Fruit fly (Drosophila melanogaster) whole organism, embryonic: ENCODE results near the gene CG7264.
A peak's percentile ranks its signal among the peaks of the same experiment; 100 is the strongest.

ENCODE experiments used
- Atf3 ChIP-seq: fragments of 200-800 bp; sonication (Bioruptor generic); optimal IDR thresholded peaks from 3 replicates; lab custom pipeline; 2016; ENCODE audit warnings: missing biosample characterization, missing genetic modification characterization
- Awh ChIP-seq: fragments of 200-800 bp; sonication (Bioruptor generic); IDR thresholded peaks from 2 replicates; pipeline ENCODE4, ENCODE4 v1.3.6; 2022; ENCODE audit warnings: missing biosample characterization, missing genetic modification characterization
- B-H1 ChIP-seq: fragments of 200-800 bp; sonication (Bioruptor generic); IDR thresholded peaks from 3 replicates; pipeline ENCODE4 v1.3.6; 2022; ENCODE audit warnings: missing biosample characterization, missing genetic modification characterization
- Bteb2 ChIP-seq: fragments of 200-800 bp; sonication (Bioruptor generic); optimal IDR thresholded peaks from 2 replicates; lab custom pipeline; 2016; ENCODE audit warnings: missing biosample characterization, missing genetic modification characterization
- CG10959 ChIP-seq: fragments of 200-800 bp; sonication (Bioruptor generic); IDR thresholded peaks from 2 replicates; pipeline ENCODE4 v1.3.6; 2022; ENCODE audit warnings: missing biosample characterization, missing genetic modification characterization
- CG10979 ChIP-seq: fragments of 200-800 bp; sonication (Bioruptor generic); optimal IDR thresholded peaks from 2 replicates; lab custom pipeline; 2018; ENCODE audit warnings: missing biosample characterization, mild to moderate bottlenecking, missing genetic modification characterization, moderate library complexity
- CG13296 ChIP-seq: fragments of 200-800 bp; sonication (Bioruptor generic); optimal IDR thresholded peaks from 3 replicates; lab custom pipeline; 2018; ENCODE audit warnings: missing biosample characterization, mild to moderate bottlenecking, missing genetic modification characterization
- CG15011 ChIP-seq: fragments of 200-800 bp; sonication (Bioruptor generic); optimal IDR thresholded peaks from 3 replicates; lab custom pipeline; 2018; ENCODE audit warnings: missing biosample characterization, mild to moderate bottlenecking, missing genetic modification characterization
- CG17328 ChIP-seq: fragments of 200-800 bp; sonication (Bioruptor generic); IDR thresholded peaks from 2 replicates; pipeline ENCODE4 v1.3.6; 2022; ENCODE audit warnings: missing biosample characterization, missing genetic modification characterization
- CG17385 ChIP-seq: fragments of 200-800 bp; sonication (Bioruptor generic); optimal IDR thresholded peaks from 3 replicates; lab custom pipeline; 2018; ENCODE audit warnings: missing biosample characterization, mild to moderate bottlenecking, missing genetic modification characterization
- CG17912 ChIP-seq: fragments of 200-800 bp; sonication (Bioruptor generic); optimal IDR thresholded peaks from 2 replicates; lab custom pipeline; 2018; ENCODE audit warnings: missing biosample characterization, mild to moderate bottlenecking, missing genetic modification characterization
- CG18262 ChIP-seq: fragments of 200-800 bp; optimal IDR thresholded peaks from 3 replicates; lab custom pipeline; 2019; ENCODE audit warnings: missing biosample characterization, mild to moderate bottlenecking, missing genetic modification characterization, moderate library complexity
- CG3163 ChIP-seq: fragments of 200-800 bp; sonication (Bioruptor generic); optimal IDR thresholded peaks from 3 replicates; lab custom pipeline; 2016; ENCODE audit warnings: missing biosample characterization, missing genetic modification characterization
- CG4617 ChIP-seq: fragments of 200-800 bp; sonication (Bioruptor generic); optimal IDR thresholded peaks from 3 replicates; lab custom pipeline; 2016; ENCODE audit warnings: missing biosample characterization, missing genetic modification characterization, borderline replicate concordance
- CHES-1-like ChIP-seq: fragments of 200-800 bp; sonication (Bioruptor generic); optimal IDR thresholded peaks from 2 replicates; lab custom pipeline; 2016; ENCODE audit warnings: missing biosample characterization, missing genetic modification characterization
- Camta ChIP-seq: fragments of 200-800 bp; sonication (Bioruptor generic); optimal IDR thresholded peaks from 2 replicates; lab custom pipeline; 2016; ENCODE audit warnings: missing biosample characterization, missing genetic modification characterization
- CoRest ChIP-seq: fragments of 200-800 bp; sonication (Bioruptor generic); optimal IDR thresholded peaks from 3 replicates; lab custom pipeline; 2018; ENCODE audit warnings: missing biosample characterization, mild to moderate bottlenecking, missing genetic modification characterization, moderate library complexity
- D ChIP-seq, 2 experiments: fragments of 200-800 bp in 1 of 2; fragments of >200 bp in 1 of 2; sonication (Bioruptor generic) in 1 of 2; optimal IDR thresholded peaks; 2 replicates in 1 of 2; 3 replicates in 1 of 2; lab custom pipeline; 2017; ENCODE audit warnings: mild to moderate bottlenecking in 1 of 2, missing biosample characterization in 1 of 2, missing genetic modification characterization in 1 of 2, missing genetic modification reagents in 1 of 2
- Elba2 ChIP-seq: fragments of 200-800 bp; sonication (Bioruptor generic); optimal IDR thresholded peaks from 3 replicates; lab custom pipeline; 2016; ENCODE audit warnings: missing biosample characterization, missing genetic modification characterization
- HLH54F ChIP-seq: fragments of 200-800 bp; sonication (Bioruptor generic); optimal IDR thresholded peaks from 3 replicates; lab custom pipeline; 2016; ENCODE audit warnings: missing biosample characterization, missing genetic modification characterization
- Max ChIP-seq: fragments of 200-800 bp; sonication (Bioruptor generic); optimal IDR thresholded peaks from 2 replicates; lab custom pipeline; 2016; ENCODE audit warnings: missing biosample characterization, mild to moderate bottlenecking, missing genetic modification characterization
- Meics ChIP-seq: fragments of 200-800 bp; sonication (Bioruptor generic); optimal IDR thresholded peaks from 2 replicates; lab custom pipeline; 2017; ENCODE audit warnings: missing biosample characterization, mild to moderate bottlenecking, missing genetic modification characterization
- Myb ChIP-seq: fragments of 200-800 bp; sonication (Bioruptor generic); optimal IDR thresholded peaks from 2 replicates; lab custom pipeline; 2016; ENCODE audit warnings: missing biosample characterization, missing genetic modification characterization
- NK7.1 ChIP-seq: fragments of 200-800 bp; sonication (Bioruptor generic); optimal IDR thresholded peaks from 3 replicates; lab custom pipeline; 2016; ENCODE audit warnings: missing biosample characterization, missing genetic modification characterization
- Spps ChIP-seq: fragments of 200-800 bp; sonication (Bioruptor generic); optimal IDR thresholded peaks from 2 replicates; lab custom pipeline; 2018; ENCODE audit warnings: missing biosample characterization, mild to moderate bottlenecking, missing genetic modification characterization
- TFAM ChIP-seq: fragments of 200-800 bp; sonication (Bioruptor generic); optimal IDR thresholded peaks from 2 replicates; lab custom pipeline; 2017; ENCODE audit warnings: missing biosample characterization, missing genetic modification characterization, inconsistent platforms
- bab2 ChIP-seq: fragments of 200-800 bp; sonication (Bioruptor generic); optimal IDR thresholded peaks from 2 replicates; lab custom pipeline; 2016; ENCODE audit warnings: missing biosample characterization, missing genetic modification characterization
- cato ChIP-seq: fragments of 200-800 bp; sonication (Bioruptor generic); optimal IDR thresholded peaks from 2 replicates; lab custom pipeline; 2016; ENCODE audit warnings: missing biosample characterization, missing genetic modification characterization, borderline replicate concordance
- cg ChIP-seq: fragments of 200-800 bp; sonication (Bioruptor generic); optimal IDR thresholded peaks from 3 replicates; lab custom pipeline; 2019; ENCODE audit warnings: missing biosample characterization, mild to moderate bottlenecking, missing genetic modification characterization, moderate library complexity
- chinmo ChIP-seq: fragments of 200-800 bp; sonication (Bioruptor generic); IDR thresholded peaks from 4 replicates; pipeline ENCODE4 v1.3.6; 2022; ENCODE audit warnings: missing biosample characterization, missing genetic modification characterization; ENCODE audit not compliant: partially characterized antibody
- danr ChIP-seq: fragments of 200-800 bp; sonication (Bioruptor generic); IDR thresholded peaks from 2 replicates; pipeline ENCODE4 v1.3.6; 2022; ENCODE audit warnings: missing biosample characterization, missing genetic modification characterization
- dmrt99B ChIP-seq: fragments of 200-800 bp; sonication (Bioruptor generic); optimal IDR thresholded peaks from 2 replicates; lab custom pipeline; 2018; ENCODE audit warnings: missing biosample characterization, mild to moderate bottlenecking, missing genetic modification characterization, moderate library complexity
- gsb ChIP-seq: fragments of 200-800 bp; sonication (Bioruptor generic); IDR thresholded peaks from 2 replicates; pipeline ENCODE4 v1.3.6; 2022; ENCODE audit warnings: missing biosample characterization, missing genetic modification characterization
- kah ChIP-seq: fragments of 200-800 bp; sonication (Bioruptor generic); optimal IDR thresholded peaks from 2 replicates; lab custom pipeline; 2018; ENCODE audit warnings: missing biosample characterization, mild to moderate bottlenecking, missing genetic modification characterization
- oc ChIP-seq: fragments of 200-800 bp; sonication (Bioruptor generic); optimal IDR thresholded peaks from 2 replicates; lab custom pipeline; 2018; ENCODE audit warnings: missing biosample characterization, mild to moderate bottlenecking, missing genetic modification characterization, moderate library complexity
- pan ChIP-seq, 4 experiments: fragments of >200 bp in 3 of 4; fragments of 200-800 bp in 1 of 4; sonication (Bioruptor generic) in 1 of 4; optimal IDR thresholded peaks in 3 of 4; IDR thresholded peaks in 1 of 4; 2 replicates each; pipeline versions ENCODE4 v1.3.6 to Lab custom; 2017 to 2022; ENCODE audit warnings: missing biosample characterization in 2 of 4, missing genetic modification characterization in 2 of 4, mixed read lengths in 1 of 4
- pita ChIP-seq: fragments of 200-800 bp; sonication (Bioruptor generic); optimal IDR thresholded peaks from 2 replicates; lab custom pipeline; 2017; ENCODE audit warnings: missing biosample characterization, mild to moderate bottlenecking, missing genetic modification characterization
- pzg ChIP-seq: fragments of 200-800 bp; sonication (Bioruptor generic); optimal IDR thresholded peaks from 3 replicates; lab custom pipeline; 2018; ENCODE audit warnings: missing biosample characterization, mild to moderate bottlenecking, missing genetic modification characterization, moderate library complexity
- sd ChIP-seq: fragments of 200-800 bp; sonication (Bioruptor generic); optimal IDR thresholded peaks from 3 replicates; lab custom pipeline; 2018; ENCODE audit warnings: missing biosample characterization, mild to moderate bottlenecking, missing genetic modification characterization, moderate library complexity
- shn ChIP-seq: fragments of 200-800 bp; sonication (Bioruptor generic); optimal IDR thresholded peaks from 3 replicates; lab custom pipeline; 2016; ENCODE audit warnings: missing biosample characterization, missing genetic modification characterization
- slbo ChIP-seq: fragments of 200-800 bp; sonication (Bioruptor generic); IDR thresholded peaks from 2 replicates; pipeline ENCODE4 v1.3.6; 2022; ENCODE audit warnings: missing biosample characterization, missing genetic modification characterization
- sr ChIP-seq: fragments of 200-800 bp; sonication (Bioruptor generic); IDR thresholded peaks from 3 replicates; pipeline ENCODE4 v1.3.6; 2022; ENCODE audit warnings: missing biosample characterization, missing genetic modification characterization
- ssp ChIP-seq: fragments of 200-800 bp; sonication (Bioruptor generic); IDR thresholded peaks from 2 replicates; pipeline ENCODE4 v1.3.6; 2022; ENCODE audit warnings: missing biosample characterization, missing genetic modification characterization
- stwl ChIP-seq: fragments of 200-800 bp; sonication (Bioruptor generic); optimal IDR thresholded peaks from 3 replicates; lab custom pipeline; 2018; ENCODE audit warnings: missing biosample characterization, mild to moderate bottlenecking, missing genetic modification characterization, moderate library complexity
- vfl ChIP-seq: fragments of 200-800 bp; sonication (Bioruptor generic); optimal IDR thresholded peaks from 2 replicates; lab custom pipeline; 2016; ENCODE audit warnings: missing biosample characterization, missing genetic modification characterization
- vnd ChIP-seq: fragments of 200-800 bp; sonication (Bioruptor generic); IDR thresholded peaks from 3 replicates; pipeline ENCODE4 v1.3.6; 2022; ENCODE audit warnings: missing biosample characterization, missing genetic modification characterization; ENCODE audit not compliant: partially characterized antibody

CG7264 gene

dm6 chr3L:11819639-11820456, 9.0 kb upstream of the CG7264 start (continued):
- TF ChIP-seq gsb (peak; percentile 32; the same call in 1 of the 2 replicates), HLH54F (GFP tag; lab: Kevin White, UChicago) (peak; percentile 26), D (optimal IDR thresholded peaks at IDR 0.05; lab: Kevin White, UChicago) (no peak), D (GFP tag; optimal IDR thresholded peaks at IDR 0.05; lab: Kevin White, UChicago) (no peak), Bteb2 (GFP tag; lab: Kevin White, UChicago) (peak; percentile 27), Elba2 (GFP tag; lab: Kevin White, UChicago) (peak; percentile 71), dmrt99B (tag; lab: Kevin White, UChicago) (no peak), chinmo (GFP tag; lab: Robert Waterston, UW) (peak; percentile 84; the same call in 3 of the 4 replicates), Max (GFP tag; lab: Kevin White, UChicago) (peak; percentile 27), sr (GFP tag; lab: Robert Waterston, UW) (no peak), CG17385 (GFP tag; lab: Kevin White, UChicago) (peak; percentile 29), Camta (GFP tag; lab: Kevin White, UChicago) (peak; percentile 24), pan (optimal IDR thresholded peaks at IDR 0.05; lab: Kevin White, UChicago) (no peak), pan (GFP tag; optimal IDR thresholded peaks at IDR 0.05 in 1 of 2, IDR thresholded peaks at IDR 0.05 in 1 of 2) (peak in 1 of 2 experiments; percentile 74), ssp (GFP tag; lab: Robert Waterston, UW) (no peak), CHES-1-like (GFP tag; lab: Kevin White, UChicago) (no peak), pzg (GFP tag; lab: Kevin White, UChicago) (no peak), stwl (tag; lab: Kevin White, UChicago) (no peak), TFAM (no peak), CG15011 (GFP tag; lab: Kevin White, UChicago) (no peak), B-H1 (GFP tag; lab: Robert Waterston, UW) (no peak; the same call in 2 of the 3 replicates), CG17328 (GFP tag; lab: Robert Waterston, UW) (peak; percentile 30; the same call in 1 of the 2 replicates), CG4617 (no peak), oc (tag; lab: Kevin White, UChicago) (peak; percentile 16), cg (peak; percentile 86), Meics (GFP tag; lab: Kevin White, UChicago) (peak; percentile 53), slbo (GFP tag; lab: Robert Waterston, UW) (peak; percentile 75), vfl (GFP tag; lab: Kevin White, UChicago) (no peak), NK7.1 (GFP tag; lab: Kevin White, UChicago) (no peak), CG10979 (peak; percentile 3), CG3163 (GFP tag; lab: Kevin White, UChicago) (peak; percentile 77)

DNA sequence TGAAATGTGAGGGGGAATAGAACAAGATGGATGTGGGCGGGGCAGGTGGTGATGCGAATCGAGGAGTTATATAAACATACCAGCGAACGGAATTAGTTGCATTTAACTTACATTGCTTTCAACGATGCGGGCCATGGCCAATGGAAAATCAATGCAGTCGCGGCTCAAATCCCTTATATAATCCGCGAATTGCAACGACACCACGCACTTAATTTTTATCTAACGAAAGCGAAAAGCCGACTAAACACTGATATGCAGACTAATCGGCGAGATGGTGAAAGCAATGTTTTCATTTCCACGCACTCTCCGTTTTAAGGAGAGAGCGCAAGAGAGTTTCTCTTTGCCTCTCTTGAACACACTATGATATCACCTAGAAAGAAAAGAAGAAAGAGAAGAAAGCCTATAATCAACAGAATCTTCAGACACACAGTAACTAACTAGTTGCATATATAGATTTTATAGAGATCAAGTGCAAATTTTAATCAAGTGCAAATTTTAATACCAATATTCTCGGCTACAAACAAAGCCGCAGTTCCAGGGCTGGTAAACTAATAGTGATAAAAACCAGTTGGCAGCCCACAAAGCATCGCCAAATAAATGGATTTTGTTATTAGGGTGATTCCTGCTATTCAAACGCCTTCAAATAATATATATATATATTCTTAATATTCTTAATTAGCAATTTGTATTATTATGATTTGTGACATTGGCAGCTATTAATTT, 6.9 kb upstream of the CG7264 start, which contains the start of the genes CG11597 and CG5946:
CG11597 (minus strand) TSS at position 553 of the 723 bp plus-strand sequence.
CG5946 (minus strand) TSS at position 553 of the 723 bp plus-strand sequence.
- peak; percentile 4 for TF ChIP-seq sd
- no peak for TF ChIP-seq shn (GFP tag; lab: Kevin White, UChicago)
- TF ChIP-seq CoRest: no peak
- no peak for TF ChIP-seq CG18262 (tag; lab: Kevin White, UChicago)
- 0 out of 2 replicates have a peak, but pooled peaks have one; percentile 6 for TF ChIP-seq Awh (GFP tag; lab: Robert Waterston, UW)
- TF ChIP-seq Myb (GFP tag; lab: Kevin White, UChicago): no peak
- TF ChIP-seq CG13296: no peak
- TF ChIP-seq Spps (tag; lab: Kevin White, UChicago): no peak
- no peak for TF ChIP-seq CG10959 (GFP tag; lab: Robert Waterston, UW)
- TF ChIP-seq CG17912 (GFP tag; lab: Kevin White, UChicago): no peak
- no peak for TF ChIP-seq Atf3 (GFP tag; lab: Kevin White, UChicago)
- no peak for TF ChIP-seq pan (optimal IDR thresholded peaks at IDR 0.05; lab: Kevin White, UChicago)
- TF ChIP-seq pan (GFP tag; optimal IDR thresholded peaks at IDR 0.05 in 1 of 2, IDR thresholded peaks at IDR 0.05 in 1 of 2): no peak
- no peak for TF ChIP-seq danr (GFP tag; lab: Robert Waterston, UW)
- no peak for TF ChIP-seq cato (GFP tag; lab: Kevin White, UChicago)
- TF ChIP-seq kah (GFP tag; lab: Kevin White, UChicago): no peak
- TF ChIP-seq vnd: no peak; the same call in 2 of the 3 replicates
- no peak for TF ChIP-seq pita (GFP tag; lab: Kevin White, UChicago)
- no peak for TF ChIP-seq bab2
